Fruit fly (Drosophila melanogaster): ENCODE results near the gene Aldh7A1.

DNA sequence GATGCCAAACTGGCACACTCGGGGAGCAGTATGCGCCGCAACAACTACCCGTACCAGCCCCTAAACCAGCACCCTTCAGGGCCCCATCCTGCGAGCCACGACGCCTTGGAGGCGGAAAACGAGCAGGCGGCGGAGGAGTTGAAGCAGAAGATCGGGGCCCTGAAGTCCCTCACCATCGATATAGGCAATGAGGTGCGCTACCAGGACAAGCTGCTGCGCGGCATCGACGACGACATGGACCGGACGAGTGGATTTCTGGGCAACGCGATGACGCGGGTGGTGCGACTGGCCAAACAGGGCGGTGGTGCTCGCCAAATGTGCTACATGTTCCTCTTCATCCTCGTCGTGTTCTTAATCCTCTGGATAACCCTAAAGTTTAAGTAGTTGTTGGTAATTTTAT lies 7.0 kb downstream of the Aldh7A1 start:
- no peak for TF ChIP-seq GATAd (GFP tag; optimal IDR thresholded peaks at IDR 0.05)
- no peak for TF ChIP-seq pan (optimal IDR thresholded peaks at IDR 0.05)
- TF ChIP-seq Myc (optimal IDR thresholded peaks at IDR 0.05): no peak
- TF ChIP-seq foxo (GFP tag; optimal IDR thresholded peaks at IDR 0.05): no peak

Data from whole organism, wandering third instar larva.